Worm (Caenorhabditis elegans): Measurements from ENCODE around the gene lips-13.

lips-13 gene

ce11 chrII:1130241-1130640, 12.4 kb upstream of the lips-13 start:
- TF ChIP-seq nhr-76 (tag; optimal IDR thresholded peaks at IDR 0.05) (no peak), M03D4.4 (tag; optimal IDR thresholded peaks at IDR 0.05) (no peak), lsy-2 (tag; optimal IDR thresholded peaks at IDR 0.05) (no peak), drap-1 (GFP tag; optimal IDR thresholded peaks at IDR 0.05) (no peak), ztf-11 (tag; optimal IDR thresholded peaks at IDR 0.05) (no peak)

- TF ChIP-seq sem-2 (GFP tag; optimal IDR thresholded peaks at IDR 0.05) (no peak), bed-3 (GFP tag; optimal IDR thresholded peaks at IDR 0.05) (no peak), nhr-2 (tag; optimal IDR thresholded peaks at IDR 0.05) (no peak), flh-1 (GFP tag; optimal IDR thresholded peaks at IDR 0.05) (no peak), mep-1 (tag; optimal IDR thresholded peaks at IDR 0.05) (no peak), unc-62 (GFP tag; optimal IDR thresholded peaks at IDR 0.05) (no peak), mls-2 (tag; optimal IDR thresholded peaks at IDR 0.05) (no peak), lin-13 (tag; optimal IDR thresholded peaks at IDR 0.05) (no peak)
These were observed 9.8 kb upstream of the lips-13 start, which contains the start of gene taf-6.1 for ce11 chrII:1127676-1128075. Gene taf-6.1, plus strand, starts transcription at chrII:1127976.

ce11 chrII:1126472-1126871, 8.6 kb upstream of the lips-13 start:
- TF ChIP-seq blmp-1 (tag; optimal IDR thresholded peaks at IDR 0.05) (no peak), drap-1 (GFP tag; optimal IDR thresholded peaks at IDR 0.05) (no peak), M03D4.4 (tag; optimal IDR thresholded peaks at IDR 0.05) (no peak), tbx-8 (GFP tag; optimal IDR thresholded peaks at IDR 0.05) (no peak), sptf-1 (tag; optimal IDR thresholded peaks at IDR 0.05) (no peak), pha-4 (tag; optimal IDR thresholded peaks at IDR 0.05) (no peak)

- TF ChIP-seq elt-1 (tag; optimal IDR thresholded peaks at IDR 0.05; ENCODE audit: borderline replicate concordance, insufficient read depth) (no peak), ceh-39 (tag; optimal IDR thresholded peaks at IDR 0.05) (no peak), ceh-83 (GFP tag; optimal IDR thresholded peaks at IDR 0.05) (no peak), ceh-43 (GFP tag; optimal IDR thresholded peaks at IDR 0.05) (no peak), flh-1 (GFP tag; optimal IDR thresholded peaks at IDR 0.05) (no peak), ztf-11 (tag; optimal IDR thresholded peaks at IDR 0.05) (no peak), tbx-8 (GFP tag; optimal IDR thresholded peaks at IDR 0.05) (no peak), bed-3 (GFP tag; optimal IDR thresholded peaks at IDR 0.05) (no peak), elt-3 (tag; optimal IDR thresholded peaks at IDR 0.05) (no peak), cnd-1 (tag; optimal IDR thresholded peaks at IDR 0.05) (no peak), unc-39 (tag; optimal IDR thresholded peaks at IDR 0.05) (no peak), nhr-76 (tag; optimal IDR thresholded peaks at IDR 0.05) (no peak), mab-5 (tag; optimal IDR thresholded peaks at IDR 0.05) (no peak), hlh-1 (tag; optimal IDR thresholded peaks at IDR 0.05) (no peak), sptf-1 (tag; optimal IDR thresholded peaks at IDR 0.05) (no peak), M03D4.4 (tag; optimal IDR thresholded peaks at IDR 0.05) (no peak), drap-1 (GFP tag; optimal IDR thresholded peaks at IDR 0.05) (no peak), snpc-4 (tag; optimal IDR thresholded peaks at IDR 0.05) (no peak), ces-1 (GFP tag; optimal IDR thresholded peaks at IDR 0.05) (no peak)
These were observed 6.9 kb upstream of the lips-13 start for ce11 chrII:1124757-1125156.

ce11 chrII:1123208-1123607, 5.4 kb upstream of the lips-13 start, which contains the start of the genes sut-1 and eri-3:
Gene sut-1, minus strand, starts transcription at chrII:1123265.
Gene eri-3, plus strand, starts transcription at chrII:1123534.
- TF ChIP-seq M03D4.4 (tag; optimal IDR thresholded peaks at IDR 0.05) (no peak), elt-3 (tag; optimal IDR thresholded peaks at IDR 0.05) (no peak), pha-4 (tag; optimal IDR thresholded peaks at IDR 0.05) (no peak), unc-39 (tag; optimal IDR thresholded peaks at IDR 0.05) (no peak), tbx-8 (GFP tag; optimal IDR thresholded peaks at IDR 0.05) (no peak), sptf-1 (tag; optimal IDR thresholded peaks at IDR 0.05) (no peak), ham-2 (GFP tag; optimal IDR thresholded peaks at IDR 0.05) (no peak), drap-1 (GFP tag; optimal IDR thresholded peaks at IDR 0.05) (no peak), elt-1 (tag; optimal IDR thresholded peaks at IDR 0.05; ENCODE audit: borderline replicate concordance, insufficient read depth) (no peak), blmp-1 (tag; optimal IDR thresholded peaks at IDR 0.05) (no peak), snpc-4 (tag; optimal IDR thresholded peaks at IDR 0.05) (no peak), lin-32 (GFP tag; optimal IDR thresholded peaks at IDR 0.05) (no peak), nhr-12 (tag; optimal IDR thresholded peaks at IDR 0.05) (no peak)

Measured in whole organism, mixed stage, embryonic.